Worm (Caenorhabditis elegans) whole organism, early embryonic: ENCODE data around the gene K12D12.5.

ENCODE experiments used
- B0310.2 ChIP-seq: sonication (generic microtip); optimal IDR thresholded peaks from 2 replicates; lab custom pipeline; 2016; ENCODE audit warnings: mild to moderate bottlenecking, missing genetic modification characterization, missing compliant biosample characterization
- F13C5.2 ChIP-seq: sonication (generic microtip); optimal IDR thresholded peaks from 2 replicates; lab custom pipeline; 2017; ENCODE audit warnings: mild to moderate bottlenecking, missing genetic modification characterization, inconsistent platforms, missing compliant biosample characterization
- aly-1 ChIP-seq: sonication (generic microtip); optimal IDR thresholded peaks from 2 replicates; lab custom pipeline; 2016; ENCODE audit warnings: missing genetic modification characterization, missing compliant biosample characterization
- ama-1 ChIP-seq: fragments of 150-350 bp; optimal IDR thresholded peaks from 2 replicates; lab custom pipeline; 2014
- ceh-13 ChIP-seq: fragments of 200-800 bp; sonication (Bioruptor generic); optimal IDR thresholded peaks from 2 replicates; lab custom pipeline; 2018; ENCODE audit warnings: mild to moderate bottlenecking, missing genetic modification characterization, missing compliant biosample characterization
- ceh-36 ChIP-seq: sonication (generic microtip); optimal IDR thresholded peaks from 2 replicates; lab custom pipeline; 2016; ENCODE audit warnings: missing genetic modification characterization, inconsistent platforms, missing compliant biosample characterization
- ets-7 ChIP-seq: sonication (generic microtip); optimal IDR thresholded peaks from 2 replicates; lab custom pipeline; 2016; ENCODE audit warnings: missing genotype, missing genetic modification characterization, missing compliant biosample characterization
- hmbx-1 ChIP-seq: sonication (generic microtip); optimal IDR thresholded peaks from 2 replicates; lab custom pipeline; 2016; ENCODE audit warnings: mild to moderate bottlenecking, missing genetic modification characterization, missing compliant biosample characterization
- hmg-4 ChIP-seq: fragments of 200-800 bp; sonication (Bioruptor generic); optimal IDR thresholded peaks from 2 replicates; lab custom pipeline; 2018; ENCODE audit warnings: mild to moderate bottlenecking, missing genetic modification characterization, missing compliant biosample characterization
- hnd-1 ChIP-seq: sonication (generic microtip); optimal IDR thresholded peaks from 2 replicates; lab custom pipeline; 2016; ENCODE audit warnings: missing genetic modification characterization, missing compliant biosample characterization
- scrt-1 ChIP-seq: fragments of 200-800 bp; sonication (Bioruptor generic); IDR thresholded peaks from 2 replicates; pipeline ENCODE4 v1.3.6; 2022; ENCODE audit warnings: missing genetic modification characterization, missing compliant biosample characterization
- sea-1 ChIP-seq: fragments of 200-800 bp; sonication (Bioruptor generic); conservative IDR thresholded peaks from 2 replicates; pipeline ENCODE4 v1.3.6; 2022; ENCODE audit warnings: missing genetic modification characterization, missing compliant biosample characterization
- tbx-11 ChIP-seq: fragments of 200-800 bp; sonication (Bioruptor generic); IDR thresholded peaks from 2 replicates; pipeline ENCODE4 v1.3.6; 2022; ENCODE audit warnings: missing genetic modification characterization, missing compliant biosample characterization
- tra-4 ChIP-seq: sonication (generic microtip); optimal IDR thresholded peaks from 2 replicates; lab custom pipeline; 2017; ENCODE audit warnings: missing genetic modification characterization, missing compliant biosample characterization

DNA sequence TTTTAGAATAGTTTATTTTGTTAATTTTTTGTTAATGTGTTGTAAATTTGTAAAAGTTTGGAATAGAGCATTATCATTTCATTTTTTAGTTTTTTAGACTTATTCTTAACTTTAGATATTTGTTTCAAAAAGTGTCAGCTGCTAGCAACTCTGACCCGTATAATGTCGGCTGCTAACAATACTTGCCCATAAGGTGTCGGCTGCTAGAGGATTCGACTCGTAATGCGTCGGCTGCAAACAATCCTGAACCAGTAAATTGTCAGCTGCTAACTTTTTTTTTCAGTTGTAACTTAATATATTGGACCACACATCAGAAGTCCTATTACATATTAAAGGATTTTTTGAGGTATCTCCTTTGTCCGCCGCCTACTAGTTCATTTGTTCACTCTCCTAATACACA, 18.1 kb upstream of the K12D12.5 start:
- TF ChIP-seq F13C5.2, result no peak
- no peak for TF ChIP-seq scrt-1
- no peak for TF ChIP-seq ceh-36
- TF ChIP-seq ama-1 (lab: Kevin White, UChicago), result no peak
- TF ChIP-seq aly-1 (tag; lab: Kevin White, UChicago), result no peak
- TF ChIP-seq B0310.2 (tag; lab: Kevin White, UChicago), result no peak
- no peak for TF ChIP-seq hmg-4
- TF ChIP-seq tbx-11, result no peak
- no peak for TF ChIP-seq ceh-13 (GFP tag; lab: Kevin White, UChicago)
- no peak for TF ChIP-seq hmbx-1 (tag; lab: Kevin White, UChicago)
- no peak for TF ChIP-seq tra-4
- TF ChIP-seq hnd-1 (tag; lab: Kevin White, UChicago), result no peak
- TF ChIP-seq ets-7, result no peak
- no peak for TF ChIP-seq sea-1 (GFP tag; lab: Robert Waterston, UW)
